Fruit fly (Drosophila melanogaster) whole organism, embryonic: ENCODE data around the gene CG17780.

Experiments
- Bdp1 ChIP-seq: fragments of 200-800 bp; sonication (Bioruptor generic); optimal IDR thresholded peaks from 3 replicates; lab custom pipeline; 2016; ENCODE audit warnings: missing biosample characterization, missing genetic modification characterization
- Bgb ChIP-seq: fragments of 200-800 bp; sonication (Bioruptor generic); IDR thresholded peaks from 2 replicates; pipeline ENCODE4 v1.3.6; 2022; ENCODE audit warnings: missing biosample characterization, missing genetic modification characterization; ENCODE audit not compliant: partially characterized antibody
- CG11504 ChIP-seq: fragments of 200-800 bp; sonication (Bioruptor generic); optimal IDR thresholded peaks from 3 replicates; lab custom pipeline; 2019; ENCODE audit warnings: missing biosample characterization, mild to moderate bottlenecking, missing genetic modification characterization, moderate library complexity
- CG11695 ChIP-seq: fragments of 200-800 bp; sonication (Bioruptor generic); IDR thresholded peaks from 3 replicates; pipeline ENCODE4 v1.3.6; 2022; ENCODE audit warnings: missing biosample characterization, missing genetic modification characterization
- CG12104 ChIP-seq: fragments of 200-800 bp; sonication (Bioruptor generic); optimal IDR thresholded peaks from 3 replicates; lab custom pipeline; 2016; ENCODE audit warnings: missing biosample characterization, missing genetic modification characterization
- CG12155 ChIP-seq: fragments of 200-800 bp; sonication (Bioruptor generic); optimal IDR thresholded peaks from 3 replicates; lab custom pipeline; 2016; ENCODE audit warnings: missing biosample characterization, missing genetic modification characterization
- CG12219 ChIP-seq: fragments of 200-800 bp; sonication (Bioruptor generic); optimal IDR thresholded peaks from 3 replicates; lab custom pipeline; 2018; ENCODE audit warnings: missing biosample characterization, mild to moderate bottlenecking, missing genetic modification characterization
- CG13624 ChIP-seq: fragments of 200-800 bp; sonication (Bioruptor generic); optimal IDR thresholded peaks from 2 replicates; lab custom pipeline; 2016; ENCODE audit warnings: missing biosample characterization, missing genetic modification characterization
- CG13775 ChIP-seq: fragments of 200-800 bp; sonication (Bioruptor generic); optimal IDR thresholded peaks from 3 replicates; lab custom pipeline; 2017; ENCODE audit warnings: missing biosample characterization, mild to moderate bottlenecking, missing genetic modification characterization
- CG13894 ChIP-seq: fragments of 200-800 bp; sonication (Bioruptor generic); optimal IDR thresholded peaks from 3 replicates; lab custom pipeline; 2018; ENCODE audit warnings: missing biosample characterization, mild to moderate bottlenecking, missing genetic modification characterization, moderate library complexity
- CG1602 ChIP-seq: fragments of 200-800 bp; sonication (Bioruptor generic); optimal IDR thresholded peaks from 3 replicates; lab custom pipeline; 2016; ENCODE audit warnings: missing biosample characterization, missing genetic modification characterization
- CG17186 ChIP-seq: fragments of 200-800 bp; sonication (Bioruptor generic); optimal IDR thresholded peaks from 3 replicates; lab custom pipeline; 2017; ENCODE audit warnings: missing biosample characterization, missing genetic modification reagents, missing genetic modification characterization
- CG2116 ChIP-seq: fragments of 200-800 bp; sonication (Bioruptor generic); optimal IDR thresholded peaks from 3 replicates; lab custom pipeline; 2018; ENCODE audit warnings: missing biosample characterization, mild to moderate bottlenecking, missing genetic modification characterization
- CG30020 ChIP-seq: fragments of 200-800 bp; optimal IDR thresholded peaks from 2 replicates; lab custom pipeline; 2019; ENCODE audit warnings: missing biosample characterization, mild to moderate bottlenecking, missing genetic modification characterization, moderate library complexity
- CG33557 ChIP-seq: fragments of 200-800 bp; sonication (Bioruptor generic); optimal IDR thresholded peaks from 2 replicates; lab custom pipeline; 2019; ENCODE audit warnings: missing biosample characterization, mild to moderate bottlenecking, missing genetic modification characterization, moderate library complexity
- CG42726 ChIP-seq: fragments of 200-800 bp; sonication (Bioruptor generic); IDR thresholded peaks from 2 replicates; pipeline ENCODE4 v1.3.6; 2022; ENCODE audit warnings: missing biosample characterization, missing genetic modification characterization; ENCODE audit not compliant: partially characterized antibody
- CG5245 ChIP-seq: fragments of 200-800 bp; sonication (Bioruptor generic); optimal IDR thresholded peaks from 3 replicates; lab custom pipeline; 2016; ENCODE audit warnings: missing biosample characterization, missing genetic modification characterization
- CG7786 ChIP-seq: fragments of 200-800 bp; sonication (Bioruptor generic); optimal IDR thresholded peaks from 2 replicates; lab custom pipeline; 2016; ENCODE audit warnings: missing biosample characterization, missing genetic modification characterization
- CG7963 ChIP-seq: fragments of 200-800 bp; sonication (Bioruptor generic); IDR thresholded peaks from 3 replicates; pipeline ENCODE4 v1.3.6; 2022; ENCODE audit warnings: missing biosample characterization, missing genetic modification characterization; ENCODE audit not compliant: partially characterized antibody
- CG9437 ChIP-seq: fragments of 200-800 bp; sonication (Bioruptor generic); optimal IDR thresholded peaks from 2 replicates; lab custom pipeline; 2018; ENCODE audit warnings: missing biosample characterization, mild to moderate bottlenecking, missing genetic modification characterization
- CHES-1-like ChIP-seq: fragments of 200-800 bp; sonication (Bioruptor generic); optimal IDR thresholded peaks from 2 replicates; lab custom pipeline; 2016; ENCODE audit warnings: missing biosample characterization, missing genetic modification characterization
- Ets65A ChIP-seq: fragments of 200-800 bp; sonication (Bioruptor generic); peaks from one replicate; lab custom pipeline; 2016; ENCODE audit warnings: missing biosample characterization, missing genetic modification characterization
- HLH3B ChIP-seq: fragments of 200-800 bp; sonication (Bioruptor generic); IDR thresholded peaks from 2 replicates; pipeline ENCODE4 v1.3.6; 2022; ENCODE audit warnings: missing biosample characterization, missing genetic modification characterization
- HLH54F ChIP-seq: fragments of 200-800 bp; sonication (Bioruptor generic); optimal IDR thresholded peaks from 3 replicates; lab custom pipeline; 2016; ENCODE audit warnings: missing biosample characterization, missing genetic modification characterization
- Hsf ChIP-seq: fragments of 200-800 bp; sonication (Bioruptor generic); optimal IDR thresholded peaks from 3 replicates; lab custom pipeline; 2016; ENCODE audit warnings: missing biosample characterization, missing genetic modification characterization
- MESR4 ChIP-seq: fragments of 200-800 bp; sonication (Bioruptor generic); optimal IDR thresholded peaks from 2 replicates; lab custom pipeline; 2018; ENCODE audit warnings: missing biosample characterization, mild to moderate bottlenecking, missing genetic modification characterization, moderate library complexity
- NC2α ChIP-seq: fragments of 200-800 bp; sonication (Bioruptor generic); optimal IDR thresholded peaks from 2 replicates; lab custom pipeline; 2016; ENCODE audit warnings: missing biosample characterization, missing genetic modification characterization
- Spps ChIP-seq: fragments of 200-800 bp; sonication (Bioruptor generic); optimal IDR thresholded peaks from 2 replicates; lab custom pipeline; 2018; ENCODE audit warnings: missing biosample characterization, mild to moderate bottlenecking, missing genetic modification characterization
- Taf1 ChIP-seq: fragments of 200-800 bp; sonication (Bioruptor generic); IDR thresholded peaks from 2 replicates; pipeline ENCODE4 v1.3.6; 2022; ENCODE audit warnings: missing biosample characterization, missing genetic modification characterization
- ash1 ChIP-seq: fragments of 200-800 bp; sonication (Bioruptor generic); optimal IDR thresholded peaks from 2 replicates; lab custom pipeline; 2018; ENCODE audit warnings: missing biosample characterization, mild to moderate bottlenecking, missing genetic modification characterization
- cato ChIP-seq: fragments of 200-800 bp; sonication (Bioruptor generic); optimal IDR thresholded peaks from 2 replicates; lab custom pipeline; 2016; ENCODE audit warnings: missing biosample characterization, missing genetic modification characterization, borderline replicate concordance
- ci ChIP-seq: fragments of 200-800 bp; sonication (Bioruptor generic); IDR thresholded peaks from 3 replicates; pipeline ENCODE4 v1.3.6; 2022; ENCODE audit warnings: missing biosample characterization, missing genetic modification characterization
- crc ChIP-seq: fragments of 200-800 bp; sonication (Bioruptor generic); optimal IDR thresholded peaks from 2 replicates; lab custom pipeline; 2016; ENCODE audit warnings: missing biosample characterization, missing genetic modification characterization
- disco-r ChIP-seq: fragments of 200-800 bp; sonication (Bioruptor generic); optimal IDR thresholded peaks from 2 replicates; lab custom pipeline; 2016; ENCODE audit warnings: missing biosample characterization, missing genetic modification characterization
- dm ChIP-seq: fragments of 200-800 bp; sonication (Bioruptor generic); optimal IDR thresholded peaks from 3 replicates; lab custom pipeline; 2016; ENCODE audit warnings: missing biosample characterization, missing genetic modification characterization
- dmrt99B ChIP-seq: fragments of 200-800 bp; sonication (Bioruptor generic); optimal IDR thresholded peaks from 2 replicates; lab custom pipeline; 2018; ENCODE audit warnings: missing biosample characterization, mild to moderate bottlenecking, missing genetic modification characterization, moderate library complexity
- dpn ChIP-seq, 2 experiments: fragments of 200-800 bp; sonication (Bioruptor generic); optimal IDR thresholded peaks; 3 replicates each; lab custom pipeline; 2016; ENCODE audit warnings: missing biosample characterization in 2 of 2, missing genetic modification characterization in 2 of 2
- emc ChIP-seq: fragments of 200-800 bp; sonication (Bioruptor generic); optimal IDR thresholded peaks from 2 replicates; lab custom pipeline; 2016; ENCODE audit warnings: missing biosample characterization, missing genetic modification characterization
- fd96Cb ChIP-seq: fragments of 200-800 bp; sonication (Bioruptor generic); optimal IDR thresholded peaks from 2 replicates; lab custom pipeline; 2018; ENCODE audit warnings: missing biosample characterization, mild to moderate bottlenecking, missing genetic modification characterization, moderate library complexity
- gro ChIP-seq: fragments of 200-800 bp; sonication (Bioruptor generic); optimal IDR thresholded peaks from 2 replicates; lab custom pipeline; 2016; ENCODE audit warnings: missing biosample characterization, missing genetic modification characterization
- hbn ChIP-seq: fragments of 200-800 bp; sonication (Bioruptor generic); IDR thresholded peaks from 2 replicates; pipeline ENCODE4 v1.3.6; 2022; ENCODE audit warnings: missing biosample characterization, missing genetic modification characterization; ENCODE audit not compliant: partially characterized antibody
- hkb ChIP-seq, 2 experiments: fragments of 200-800 bp in 1 of 2; fragments of >200 bp in 1 of 2; sonication (Bioruptor generic) in 1 of 2; IDR thresholded peaks in 1 of 2; optimal IDR thresholded peaks in 1 of 2; 2 replicates each; pipeline versions ENCODE4 v1.3.6 to Lab custom; 2017 to 2022; ENCODE audit warnings: missing biosample characterization in 1 of 2, missing genetic modification characterization in 1 of 2
- hth ChIP-seq: fragments of >200 bp; optimal IDR thresholded peaks from 2 replicates; lab custom pipeline; 2017; ENCODE audit warnings: inconsistent platforms
- maf-S ChIP-seq: fragments of 200-800 bp; sonication (Bioruptor generic); optimal IDR thresholded peaks from 2 replicates; lab custom pipeline; 2016; ENCODE audit warnings: missing biosample characterization, missing genetic modification characterization
- mam ChIP-seq: fragments of 200-800 bp; sonication (Bioruptor generic); optimal IDR thresholded peaks from 3 replicates; lab custom pipeline; 2016; ENCODE audit warnings: missing biosample characterization, missing genetic modification characterization
- ranshi ChIP-seq: fragments of 200-800 bp; sonication (Bioruptor generic); IDR thresholded peaks from 2 replicates; pipeline ENCODE4 v1.3.6; 2022; ENCODE audit warnings: missing biosample characterization, missing genetic modification characterization
- tin ChIP-seq: fragments of 200-800 bp; sonication (Bioruptor generic); optimal IDR thresholded peaks from 3 replicates; lab custom pipeline; 2016; ENCODE audit warnings: missing biosample characterization, missing genetic modification characterization
- wdn ChIP-seq: fragments of 200-800 bp; sonication (Bioruptor generic); IDR thresholded peaks from 2 replicates; pipeline ENCODE4 v1.3.6; 2022; ENCODE audit warnings: missing biosample characterization, missing genetic modification characterization
- wor ChIP-seq: fragments of 200-800 bp; sonication (Bioruptor generic); IDR thresholded peaks from 2 replicates; pipeline ENCODE4 v1.3.6; 2022; ENCODE audit warnings: missing biosample characterization, missing genetic modification characterization

Gene CG17780

DNA sequence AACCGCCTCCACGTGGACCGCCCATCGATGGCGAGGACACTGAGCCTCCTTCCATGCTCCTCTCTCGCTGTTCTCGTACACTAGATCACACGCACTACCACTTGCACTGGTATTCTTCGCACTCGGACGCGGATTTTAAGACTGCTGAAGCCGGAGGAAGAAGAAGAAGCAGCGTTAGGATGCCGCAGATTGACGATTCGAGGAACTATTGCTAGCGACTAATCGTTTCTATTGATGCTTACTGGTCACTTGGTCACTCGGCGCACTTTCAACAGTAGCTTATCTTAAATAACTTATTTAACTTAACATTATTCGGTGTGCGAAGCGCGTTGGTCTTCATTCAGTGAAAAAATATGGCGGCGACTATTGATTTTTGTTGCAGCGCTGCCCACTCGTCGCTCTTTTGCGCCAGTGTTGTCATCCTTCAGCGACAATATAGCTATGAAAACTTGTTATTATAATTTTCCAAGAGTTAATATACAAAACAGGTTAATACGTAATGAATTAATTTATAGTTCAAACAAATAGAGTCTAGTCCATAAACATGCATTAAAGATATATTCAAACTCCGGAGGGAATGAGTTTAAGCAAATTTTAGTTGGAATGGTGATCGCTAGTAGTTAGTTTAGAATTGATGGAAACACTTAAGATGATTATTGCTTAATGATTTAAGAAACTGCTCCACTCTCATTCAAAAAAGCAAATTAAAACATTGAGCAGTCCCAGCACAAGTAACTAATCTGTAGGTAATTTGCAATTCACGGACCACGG, 36.2 kb downstream of the CG17780 start, which contains the start of the genes CG5746 and CG6454 (continued):
- peak; percentile 72 for TF ChIP-seq HLH54F (GFP tag; lab: Kevin White, UChicago)
- TF ChIP-seq CG42726 (GFP tag; lab: Robert Waterston, UW), result 0 out of 2 replicates have a peak, but pooled peaks have one; percentile 5
- no peak for TF ChIP-seq emc (GFP tag; lab: Kevin White, UChicago)
- no peak for TF ChIP-seq ci
- TF ChIP-seq CG5245 (GFP tag; lab: Kevin White, UChicago), result peak; percentile 28
- TF ChIP-seq Hsf (GFP tag; lab: Kevin White, UChicago), result peak; percentile 71
- 0 out of 2 replicates have a peak, but pooled peaks have one; percentile 40 for TF ChIP-seq ranshi (GFP tag; lab: Robert Waterston, UW)
- no peak for TF ChIP-seq CG12219 (GFP tag; lab: Kevin White, UChicago)
- TF ChIP-seq CG7786 (GFP tag; lab: Kevin White, UChicago), result peak; percentile 60
- TF ChIP-seq CG33557 (GFP tag; lab: Kevin White, UChicago), result peak; percentile 44
- TF ChIP-seq dm, result peak; percentile 36
- peak; percentile 46 for TF ChIP-seq CG12104 (GFP tag; lab: Kevin White, UChicago)
- no peak for TF ChIP-seq hbn
- TF ChIP-seq crc, result peak; percentile 11
- peak; percentile 57 for TF ChIP-seq maf-S
- peak; percentile 29 for TF ChIP-seq NC2α (GFP tag; lab: Kevin White, UChicago)
- TF ChIP-seq CG1602 (GFP tag; lab: Kevin White, UChicago), result peak; percentile 51
- peak; percentile 25 for TF ChIP-seq fd96Cb (tag; lab: Kevin White, UChicago)
- peak; percentile 69 for TF ChIP-seq CG17186
- no peak for TF ChIP-seq hth
- peak; percentile 70 for TF ChIP-seq CG9437 (GFP tag; lab: Kevin White, UChicago)
- peak; percentile 45; the same call in 1 of the 2 replicates for TF ChIP-seq wdn
- TF ChIP-seq hkb (optimal IDR thresholded peaks at IDR 0.05; lab: Kevin White, UChicago), result no peak
- peak; percentile 25; the same call in 1 of the 2 replicates for TF ChIP-seq hkb (GFP tag; IDR thresholded peaks at IDR 0.05; lab: Robert Waterston, UW)
- TF ChIP-seq Taf1 (GFP tag; lab: Robert Waterston, UW), result 0 out of 2 replicates have a peak, but pooled peaks have one; percentile 32
- TF ChIP-seq CG12155 (GFP tag; lab: Kevin White, UChicago), result peak; percentile 64
- no peak for TF ChIP-seq disco-r
- no peak for TF ChIP-seq Bgb (GFP tag; lab: Robert Waterston, UW)
- TF ChIP-seq CG2116 (GFP tag; lab: Kevin White, UChicago), result peak; percentile 55
- TF ChIP-seq CG11504 (tag; lab: Kevin White, UChicago), result no peak
- TF ChIP-seq CG13624 (GFP tag; lab: Kevin White, UChicago), result peak; percentile 53
- TF ChIP-seq HLH3B, result peak; percentile 51; the same call in 1 of the 2 replicates
- TF ChIP-seq cato (GFP tag; lab: Kevin White, UChicago), result peak; percentile 19
- peak; percentile 99 for TF ChIP-seq MESR4 (GFP tag; lab: Kevin White, UChicago)
- peak; percentile 69 for TF ChIP-seq CG30020 (tag; lab: Kevin White, UChicago)
- TF ChIP-seq tin, result peak; percentile 45
- TF ChIP-seq ash1 (GFP tag; lab: Kevin White, UChicago), result no peak
- peak; percentile 53 for TF ChIP-seq gro (GFP tag; lab: Kevin White, UChicago)
- TF ChIP-seq CG11695, result no peak
- TF ChIP-seq CG7963, result no peak
- TF ChIP-seq dmrt99B (tag; lab: Kevin White, UChicago), result no peak
- no peak for TF ChIP-seq Spps (tag; lab: Kevin White, UChicago)
- peak; percentile 69 for TF ChIP-seq Ets65A (GFP tag; lab: Kevin White, UChicago)
- TF ChIP-seq CG13775 (GFP tag; lab: Kevin White, UChicago), result peak; percentile 74
- no peak for TF ChIP-seq CG13894 (tag; lab: Kevin White, UChicago)
- peak; percentile 68 for TF ChIP-seq mam (GFP tag; lab: Kevin White, UChicago)
- no peak; the same call in 1 of the 2 replicates for TF ChIP-seq wor (GFP tag; lab: Robert Waterston, UW)
- peak; percentile 31 to 65 for TF ChIP-seq dpn (GFP tag; optimal IDR thresholded peaks at IDR 0.05; lab: Kevin White, UChicago)
- peak; percentile 80 for TF ChIP-seq CHES-1-like (GFP tag; lab: Kevin White, UChicago)
- TF ChIP-seq Bdp1, result peak; percentile 5
